Worm (Caenorhabditis elegans) whole organism, L4 larva: ENCODE data around the gene fbxb-34.

Experiments
- F49E8.2 ChIP-seq: sonication (generic microtip); optimal IDR thresholded peaks from 2 replicates; lab custom pipeline; 2016; ENCODE audit warnings: missing compliant biosample characterization, mild to moderate bottlenecking, missing genetic modification characterization, borderline replicate concordance
- ama-1 ChIP-seq: fragments of 150-350 bp; optimal IDR thresholded peaks from 2 replicates; lab custom pipeline; 2014; ENCODE audit warnings: inconsistent platforms, mixed read lengths
- daf-12 ChIP-seq: fragments of 150-350 bp; optimal IDR thresholded peaks from 2 replicates; lab custom pipeline; 2014; ENCODE audit warnings: missing biosample characterization, missing genetic modification reagents, missing genetic modification characterization
- lin-39 ChIP-seq: fragments of 150-350 bp; optimal IDR thresholded peaks from 2 replicates; lab custom pipeline; 2014; ENCODE audit warnings: missing biosample characterization, missing genetic modification reagents, missing genetic modification characterization
- nhr-11 ChIP-seq: fragments of 150-350 bp; optimal IDR thresholded peaks from 2 replicates; lab custom pipeline; 2014; ENCODE audit warnings: missing biosample characterization, missing genetic modification characterization
- snpc-4 ChIP-seq: fragments of 150-350 bp; optimal IDR thresholded peaks from 2 replicates; lab custom pipeline; 2014; ENCODE audit warnings: missing biosample characterization, missing genetic modification characterization
- zag-1 ChIP-seq: fragments of 150-350 bp; optimal IDR thresholded peaks from 2 replicates; lab custom pipeline; 2014; ENCODE audit warnings: missing biosample characterization, missing genetic modification characterization
- zfp-3 ChIP-seq: fragments of 200-800 bp; sonication (Bioruptor generic); conservative IDR thresholded peaks from 2 replicates; pipeline ENCODE4 v1.3.6; 2022; ENCODE audit warnings: missing genetic modification reagents, missing genetic modification characterization, missing compliant biosample characterization

DNA sequence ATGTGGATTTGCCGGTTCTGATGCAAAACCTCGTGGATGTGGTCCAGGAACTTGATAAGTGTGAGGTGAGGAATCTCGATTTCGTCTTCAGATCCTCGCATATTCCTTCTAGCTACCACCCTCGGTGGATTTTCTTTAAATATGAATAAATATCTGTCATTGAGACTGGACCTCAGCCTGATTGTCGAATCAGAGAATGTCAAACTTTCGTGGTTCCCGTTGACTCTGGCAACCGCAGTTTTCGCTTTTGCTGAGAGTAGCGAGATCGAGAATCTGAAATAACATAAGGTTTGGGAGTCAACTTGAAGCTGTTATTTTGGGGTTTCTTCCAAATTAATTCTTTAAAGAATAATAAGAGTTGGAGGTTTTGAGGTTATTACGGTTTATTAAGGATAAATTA lies 5.0 kb upstream of the fbxb-34 start, which contains the start of gene fbxb-14:
- TF ChIP-seq snpc-4 (tag; lab: Kevin White, UChicago) (no peak), nhr-11 (no peak), lin-39 (tag; lab: Kevin White, UChicago) (no peak), zag-1 (tag; lab: Kevin White, UChicago) (no peak), daf-12 (tag; lab: Kevin White, UChicago) (no peak), F49E8.2 (no peak), zfp-3 (no peak), ama-1 (lab: Kevin White, UChicago) (no peak)
